Worm (Caenorhabditis elegans) whole organism, L1 larva: Measurements from ENCODE around the gene sre-43.

Experiments
- ceh-88 ChIP-seq: fragments of 200-800 bp; sonication (Bioruptor generic); IDR thresholded peaks from 2 replicates; pipeline ENCODE4 v1.3.6; 2022; ENCODE audit warnings: missing genetic modification characterization, missing compliant biosample characterization
- swsn-7 ChIP-seq: sonication (generic microtip); optimal IDR thresholded peaks from 2 replicates; lab custom pipeline; 2016; ENCODE audit warnings: missing genetic modification characterization, missing compliant biosample characterization

- TF ChIP-seq swsn-7 (tag; lab: Kevin White, UChicago) (no peak), ceh-88 (GFP tag; lab: Robert Waterston, UW) (no peak)
These were observed at the start of gene sre-43 for ce11 chrII:13968979-13969378.
